Worm (Caenorhabditis elegans) whole organism, L3 larva: Measurements from ENCODE around the gene dmsr-3.

ENCODE experiments used
- R02D3.7 ChIP-seq: fragments of 150-350 bp; optimal IDR thresholded peaks from 2 replicates; lab custom pipeline; 2014; ENCODE audit warnings: missing biosample characterization, missing genetic modification characterization
- ZK546.5 ChIP-seq: sonication (generic microtip); optimal IDR thresholded peaks from 2 replicates; lab custom pipeline; 2017; ENCODE audit warnings: missing biosample characterization, missing genetic modification characterization
- aly-2 ChIP-seq: fragments of 150-350 bp; optimal IDR thresholded peaks from 2 replicates; lab custom pipeline; 2014; ENCODE audit warnings: missing biosample characterization, missing genetic modification characterization
- ceh-28 ChIP-seq: fragments of 150-350 bp; optimal IDR thresholded peaks from 2 replicates; lab custom pipeline; 2014; ENCODE audit warnings: missing biosample characterization, missing genetic modification reagents, missing genetic modification characterization
- ceh-82 ChIP-seq: fragments of 150-350 bp; optimal IDR thresholded peaks from 2 replicates; lab custom pipeline; 2014; ENCODE audit warnings: missing biosample characterization, missing genetic modification characterization
- daf-12 ChIP-seq: fragments of 150-350 bp; optimal IDR thresholded peaks from 2 replicates; lab custom pipeline; 2014; ENCODE audit warnings: missing biosample characterization, missing genetic modification reagents, missing genetic modification characterization
- egl-27 ChIP-seq: sonication (generic microtip); optimal IDR thresholded peaks from 4 replicates; lab custom pipeline; 2017; ENCODE audit warnings: missing biosample characterization, missing genetic modification reagents, missing genetic modification characterization
- egl-5 ChIP-seq: fragments of 150-350 bp; optimal IDR thresholded peaks from 2 replicates; lab custom pipeline; 2017; ENCODE audit warnings: missing biosample characterization, missing genetic modification reagents, missing genetic modification characterization, inconsistent platforms
- elt-1 ChIP-seq: fragments of 150-350 bp; optimal IDR thresholded peaks from 2 replicates; lab custom pipeline; 2014; ENCODE audit warnings: missing biosample characterization, missing genetic modification characterization
- elt-2 ChIP-seq: sonication (generic microtip); optimal IDR thresholded peaks from 2 replicates; lab custom pipeline; 2016; ENCODE audit warnings: missing genetic modification reagents, mild to moderate bottlenecking, missing genetic modification characterization, missing compliant biosample characterization
- elt-3 ChIP-seq, 3 experiments: fragments of 150-350 bp in 1 of 3; sonication (generic microtip) in 2 of 3; optimal IDR thresholded peaks; 2 replicates in 2 of 3; 4 replicates in 1 of 3; lab custom pipeline; 2014 to 2017; ENCODE audit warnings: missing biosample characterization in 3 of 3, missing genetic modification characterization in 3 of 3
- eor-1 ChIP-seq, 2 experiments: fragments of 150-350 bp; optimal IDR thresholded peaks; 2 replicates each; lab custom pipeline; 2014 to 2018; ENCODE audit warnings: missing biosample characterization in 2 of 2, missing genetic modification characterization in 2 of 2
- fkh-10 ChIP-seq: sonication (generic microtip); optimal IDR thresholded peaks from 2 replicates; lab custom pipeline; 2017; ENCODE audit warnings: missing biosample characterization, missing genetic modification reagents, missing genetic modification characterization
- fkh-2 ChIP-seq: fragments of 150-350 bp; optimal IDR thresholded peaks from 2 replicates; lab custom pipeline; 2014; ENCODE audit warnings: missing biosample characterization, missing genetic modification reagents, missing genetic modification characterization
- fos-1 ChIP-seq: fragments of 150-350 bp; optimal IDR thresholded peaks from 2 replicates; lab custom pipeline; 2014; ENCODE audit warnings: missing biosample characterization, missing genetic modification characterization
- hmg-11 ChIP-seq: sonication (generic microtip); optimal IDR thresholded peaks from 2 replicates; lab custom pipeline; 2016; ENCODE audit warnings: missing genetic modification characterization, missing compliant biosample characterization
- jun-1 ChIP-seq: fragments of 150-350 bp; optimal IDR thresholded peaks from 2 replicates; lab custom pipeline; 2014; ENCODE audit warnings: missing biosample characterization, missing genetic modification reagents, missing genetic modification characterization
- lin-15B ChIP-seq: fragments of 150-350 bp; optimal IDR thresholded peaks from 2 replicates; lab custom pipeline; 2014; ENCODE audit warnings: missing biosample characterization, missing genetic modification characterization
- lin-39 ChIP-seq: fragments of 150-350 bp; optimal IDR thresholded peaks from 2 replicates; lab custom pipeline; 2018; ENCODE audit warnings: missing biosample characterization, missing genetic modification reagents, missing genetic modification characterization
- lsy-12 ChIP-seq: sonication (generic microtip); optimal IDR thresholded peaks from 2 replicates; lab custom pipeline; 2016; ENCODE audit warnings: mild to moderate bottlenecking, missing genetic modification characterization, missing compliant biosample characterization
- mdl-1 ChIP-seq: fragments of 150-350 bp; optimal IDR thresholded peaks from 2 replicates; lab custom pipeline; 2014; ENCODE audit warnings: missing biosample characterization, missing genetic modification characterization
- mml-1 ChIP-seq: fragments of 150-350 bp; sonication (generic microtip); optimal IDR thresholded peaks from 3 replicates; lab custom pipeline; 2014; ENCODE audit warnings: missing biosample characterization, missing genetic modification characterization
- nfya-1 ChIP-seq: sonication (generic microtip); optimal IDR thresholded peaks from 2 replicates; lab custom pipeline; 2017; ENCODE audit warnings: missing genetic modification characterization, mild to moderate bottlenecking, missing compliant biosample characterization, antibody characterized with exemption, moderate library complexity; ENCODE audit not compliant: insufficient read depth
- nhr-23 ChIP-seq: fragments of 150-350 bp; optimal IDR thresholded peaks from 2 replicates; lab custom pipeline; 2014; ENCODE audit warnings: missing biosample characterization, missing genetic modification reagents, missing genetic modification characterization
- nhr-25 ChIP-seq: sonication (generic microtip); optimal IDR thresholded peaks from 2 replicates; lab custom pipeline; 2017; ENCODE audit warnings: missing biosample characterization, missing genetic modification characterization
- nhr-28 ChIP-seq: fragments of 150-350 bp; optimal IDR thresholded peaks from 2 replicates; lab custom pipeline; 2014; ENCODE audit warnings: missing biosample characterization, missing genetic modification characterization
- nhr-67 ChIP-seq: fragments of 150-350 bp; optimal IDR thresholded peaks from 2 replicates; lab custom pipeline; 2014; ENCODE audit warnings: missing biosample characterization, missing genetic modification characterization
- nhr-77 ChIP-seq: fragments of 150-350 bp; optimal IDR thresholded peaks from 2 replicates; lab custom pipeline; 2014; ENCODE audit warnings: missing biosample characterization, missing genetic modification characterization
- pha-4 ChIP-seq: fragments of 150-350 bp; optimal IDR thresholded peaks from 2 replicates; lab custom pipeline; 2014; ENCODE audit warnings: missing biosample characterization, missing genetic modification reagents, missing genetic modification characterization
- pqm-1 ChIP-seq: fragments of 150-350 bp; optimal IDR thresholded peaks from 2 replicates; lab custom pipeline; 2017; ENCODE audit warnings: missing biosample characterization, missing genetic modification characterization, inconsistent platforms
- sea-2 ChIP-seq: fragments of 150-350 bp; sonication (generic microtip); optimal IDR thresholded peaks from 4 replicates; lab custom pipeline; 2014; ENCODE audit warnings: missing biosample characterization, missing genetic modification reagents, missing genetic modification characterization
- skn-1 ChIP-seq: fragments of 150-350 bp; optimal IDR thresholded peaks from 2 replicates; lab custom pipeline; 2014; ENCODE audit warnings: missing biosample characterization, missing genetic modification characterization
- snpc-4 ChIP-seq: fragments of 150-350 bp; optimal IDR thresholded peaks from 2 replicates; lab custom pipeline; 2014; ENCODE audit warnings: missing biosample characterization, missing genetic modification characterization
- tbx-2 ChIP-seq: sonication (generic microtip); optimal IDR thresholded peaks from 2 replicates; lab custom pipeline; 2016; ENCODE audit warnings: mild to moderate bottlenecking, missing genetic modification characterization, missing compliant biosample characterization
- unc-39 ChIP-seq: sonication (generic microtip); optimal IDR thresholded peaks from 4 replicates; lab custom pipeline; 2017; ENCODE audit warnings: missing biosample characterization, missing genetic modification characterization
- unc-62 ChIP-seq: fragments of 150-350 bp; sonication (generic microtip); optimal IDR thresholded peaks from 4 replicates; lab custom pipeline; 2014; ENCODE audit warnings: missing biosample characterization, missing genetic modification reagents, missing genetic modification characterization
- zag-1 ChIP-seq: fragments of 150-350 bp; optimal IDR thresholded peaks from 2 replicates; lab custom pipeline; 2014; ENCODE audit warnings: missing biosample characterization, missing genetic modification characterization
- ztf-11 ChIP-seq: fragments of 150-350 bp; optimal IDR thresholded peaks from 2 replicates; lab custom pipeline; 2014; ENCODE audit warnings: missing biosample characterization, missing genetic modification characterization
- ztf-4 ChIP-seq: fragments of 150-350 bp; optimal IDR thresholded peaks from 2 replicates; lab custom pipeline; 2014; ENCODE audit warnings: missing biosample characterization, missing genetic modification characterization

dmsr-3 gene

ce11 chrII:13376112-13376511 is 20.1 kb upstream of the dmsr-3 start, which contains the start of gene Y48C3A.12:
Gene Y48C3A.12 (plus strand): TSS chrII:13376412.
- no peak for TF ChIP-seq ztf-11 (tag; lab: Kevin White, UChicago)
- TF ChIP-seq R02D3.7 (tag; lab: Kevin White, UChicago), result no peak
- TF ChIP-seq elt-2 (tag; lab: Kevin White, UChicago), result no peak
- no peak for TF ChIP-seq egl-5 (tag; lab: Kevin White, UChicago)
- TF ChIP-seq mml-1, result no peak
- no peak for TF ChIP-seq pha-4 (tag; lab: Kevin White, UChicago)
- TF ChIP-seq ceh-82 (tag; lab: Kevin White, UChicago), result no peak
- TF ChIP-seq zag-1 (tag; lab: Kevin White, UChicago), result no peak
- TF ChIP-seq sea-2, result no peak
- TF ChIP-seq daf-12 (tag; lab: Kevin White, UChicago), result no peak
- TF ChIP-seq hmg-11 (tag; lab: Kevin White, UChicago), result no peak
- TF ChIP-seq mdl-1 (tag; lab: Kevin White, UChicago), result no peak
- no peak for TF ChIP-seq aly-2 (tag; lab: Kevin White, UChicago)
- TF ChIP-seq unc-39 (tag; lab: Kevin White, UChicago), result no peak
- TF ChIP-seq egl-27 (tag; lab: Kevin White, UChicago), result no peak
- no peak for TF ChIP-seq jun-1 (tag; lab: Kevin White, UChicago)
- TF ChIP-seq pqm-1 (tag; lab: Kevin White, UChicago), result no peak
- TF ChIP-seq, all 47 proteins: peak for 0

- TF ChIP-seq ztf-4 (peak; percentile 15), nhr-25 (tag; lab: Kevin White, UChicago) (peak; percentile 5), nfya-1 (tag; lab: Kevin White, UChicago) (peak; percentile 76), skn-1 (peak; percentile 36), lin-39 (peak; percentile 54), pqm-1 (tag; lab: Kevin White, UChicago) (peak; percentile 23), nhr-23 (tag; lab: Kevin White, UChicago) (peak; percentile 62), jun-1 (tag; lab: Kevin White, UChicago) (peak; percentile 13), eor-1 (tag; optimal IDR thresholded peaks at IDR 0.05; lab: Kevin White, UChicago) (peak in 1 of 2 experiments; percentile 40), ceh-28 (peak; percentile 60), hmg-11 (tag; lab: Kevin White, UChicago) (peak; percentile 74), ztf-11 (tag; lab: Kevin White, UChicago) (no peak), elt-1 (tag; lab: Kevin White, UChicago) (no peak), lin-15B (tag; lab: Kevin White, UChicago) (peak; percentile 54), elt-3 (tag; optimal IDR thresholded peaks at IDR 0.05; lab: Kevin White, UChicago) (no peak), lsy-12 (tag; lab: Kevin White, UChicago) (no peak), pha-4 (tag; lab: Kevin White, UChicago) (peak; percentile 87), egl-5 (tag; lab: Kevin White, UChicago) (peak; percentile 58), elt-2 (tag; lab: Kevin White, UChicago) (no peak), ceh-82 (tag; lab: Kevin White, UChicago) (no peak), tbx-2 (tag; lab: Kevin White, UChicago) (no peak), snpc-4 (tag; lab: Kevin White, UChicago) (peak; percentile 72), mml-1 (no peak), fos-1 (tag; lab: Kevin White, UChicago) (no peak)
Observed at ce11 chrII:13369231-13369630, 13.2 kb upstream of the dmsr-3 start, which contains the start of gene Y48C3A.20. Gene Y48C3A.20 (plus strand): TSS chrII:13369607.

ce11 chrII:13367784-13368183 is 11.8 kb upstream of the dmsr-3 start:
- TF ChIP-seq elt-3 (tag; optimal IDR thresholded peaks at IDR 0.05; lab: Kevin White, UChicago), result no peak
- TF ChIP-seq fkh-10, result no peak
- no peak for TF ChIP-seq fos-1 (tag; lab: Kevin White, UChicago)
- TF ChIP-seq nhr-77 (tag; lab: Kevin White, UChicago), result no peak
- no peak for TF ChIP-seq ZK546.5
- no peak for TF ChIP-seq R02D3.7 (tag; lab: Kevin White, UChicago)
- TF ChIP-seq nhr-25 (tag; lab: Kevin White, UChicago), result no peak
- no peak for TF ChIP-seq snpc-4 (tag; lab: Kevin White, UChicago)
- TF ChIP-seq jun-1 (tag; lab: Kevin White, UChicago), result no peak
- TF ChIP-seq, all 47 proteins: peak for 0

- TF ChIP-seq egl-27 (tag; lab: Kevin White, UChicago), result no peak
- no peak for TF ChIP-seq eor-1 (tag; optimal IDR thresholded peaks at IDR 0.05; lab: Kevin White, UChicago)
- TF ChIP-seq ceh-28, result no peak
- no peak for TF ChIP-seq fkh-2 (tag; lab: Kevin White, UChicago)
- no peak for TF ChIP-seq lsy-12 (tag; lab: Kevin White, UChicago)
- no peak for TF ChIP-seq unc-62 (GFP tag; lab: Kevin White, UChicago)
- TF ChIP-seq nhr-77 (tag; lab: Kevin White, UChicago), result no peak
- no peak for TF ChIP-seq zag-1 (tag; lab: Kevin White, UChicago)
- no peak for TF ChIP-seq nhr-28 (tag; lab: Kevin White, UChicago)
- TF ChIP-seq pqm-1 (tag; lab: Kevin White, UChicago), result no peak
- no peak for TF ChIP-seq mdl-1 (tag; lab: Kevin White, UChicago)
- TF ChIP-seq ztf-11 (tag; lab: Kevin White, UChicago), result no peak
- no peak for TF ChIP-seq daf-12 (tag; lab: Kevin White, UChicago)
- TF ChIP-seq nhr-67 (tag; lab: Kevin White, UChicago), result no peak
- TF ChIP-seq ceh-82 (tag; lab: Kevin White, UChicago), result no peak
Observed at ce11 chrII:13341320-13341719, 14.7 kb downstream of the dmsr-3 start.
